Worm (Caenorhabditis elegans): ENCODE results near the gene cyn-17.

cyn-17 gene

ce11 chrV:5831253-5831652 is 31.8 kb downstream of the cyn-17 start:
- TF ChIP-seq ceh-45 (GFP tag; IDR thresholded peaks at IDR 0.05): no peak
- no peak for TF ChIP-seq mec-3 (tag; optimal IDR thresholded peaks at IDR 0.05; ENCODE audit: borderline replicate concordance)
- no peak for TF ChIP-seq T23F11.4 (GFP tag; optimal IDR thresholded peaks at IDR 0.05)
- no peak for TF ChIP-seq odd-2 (tag; optimal IDR thresholded peaks at IDR 0.05)
- no peak for TF ChIP-seq ahr-1 (tag; optimal IDR thresholded peaks at IDR 0.05)
- TF ChIP-seq dmd-4 (tag; optimal IDR thresholded peaks at IDR 0.05; ENCODE audit: borderline replicate concordance): no peak
- TF ChIP-seq ama-1 (optimal IDR thresholded peaks at IDR 0.05): no peak
- TF ChIP-seq ceh-19 (GFP tag; optimal IDR thresholded peaks at IDR 0.05): no peak
- TF ChIP-seq ceh-9 (tag; optimal IDR thresholded peaks at IDR 0.05): no peak
- TF ChIP-seq ceh-22 (tag; optimal IDR thresholded peaks at IDR 0.05): no peak
- no peak for TF ChIP-seq tbx-2 (tag; optimal IDR thresholded peaks at IDR 0.05)
- no peak for TF ChIP-seq unc-3 (GFP tag; conservative IDR thresholded peaks at IDR 0.05)
- no peak for TF ChIP-seq unc-3 (tag; optimal IDR thresholded peaks at IDR 0.05)
- no peak for TF ChIP-seq pag-3 (tag; optimal IDR thresholded peaks at IDR 0.05; ENCODE audit: borderline replicate concordance)

- TF ChIP-seq pag-3 (tag; optimal IDR thresholded peaks at IDR 0.05; ENCODE audit: borderline replicate concordance): no peak
- peak; percentile 51 for TF ChIP-seq ama-1 (optimal IDR thresholded peaks at IDR 0.05)
These were observed 33.3 kb downstream of the cyn-17 start for ce11 chrV:5832799-5833198.

- TF ChIP-seq ceh-24 (tag; optimal IDR thresholded peaks at IDR 0.05) (no peak), madf-2 (tag; optimal IDR thresholded peaks at IDR 0.05) (no peak), K02D7.2 (tag; optimal IDR thresholded peaks at IDR 0.05) (no peak), che-1 (tag; optimal IDR thresholded peaks at IDR 0.05) (no peak), fax-1 (tag; optimal IDR thresholded peaks at IDR 0.05) (no peak), pax-1 (tag; optimal IDR thresholded peaks at IDR 0.05) (no peak), hlh-8 (tag; optimal IDR thresholded peaks at IDR 0.05) (no peak), fkh-6 (tag; optimal IDR thresholded peaks at IDR 0.05) (no peak), C38D4.7 (GFP tag; optimal IDR thresholded peaks at IDR 0.05) (no peak)
These were observed 34.1 kb downstream of the cyn-17 start, which contains the start of gene srh-76 for ce11 chrV:5833531-5833930. srh-76 (plus strand) TSS chrV:5833831.

- TF ChIP-seq sox-2 (GFP tag; IDR thresholded peaks at IDR 0.05) (no peak), ahr-1 (tag; optimal IDR thresholded peaks at IDR 0.05) (no peak), ceh-9 (tag; optimal IDR thresholded peaks at IDR 0.05) (no peak), ceh-48 (tag; optimal IDR thresholded peaks at IDR 0.05) (no peak), ttx-3 (tag; optimal IDR thresholded peaks at IDR 0.05) (no peak), fkh-10 (GFP tag; optimal IDR thresholded peaks at IDR 0.05) (no peak), C08G9.2 (tag; optimal IDR thresholded peaks at IDR 0.05) (no peak), mec-3 (tag; optimal IDR thresholded peaks at IDR 0.05; ENCODE audit: borderline replicate concordance) (no peak), K02D7.2 (tag; optimal IDR thresholded peaks at IDR 0.05) (no peak), rnt-1 (tag; optimal IDR thresholded peaks at IDR 0.05) (no peak), hlh-8 (tag; optimal IDR thresholded peaks at IDR 0.05) (no peak), lim-6 (tag; optimal IDR thresholded peaks at IDR 0.05) (no peak), tbx-2 (tag; optimal IDR thresholded peaks at IDR 0.05) (no peak), che-1 (tag; optimal IDR thresholded peaks at IDR 0.05) (no peak), ceh-19 (GFP tag; optimal IDR thresholded peaks at IDR 0.05) (no peak), fkh-6 (tag; optimal IDR thresholded peaks at IDR 0.05) (no peak), unc-42 (tag; optimal IDR thresholded peaks at IDR 0.05) (no peak), ref-2 (tag; optimal IDR thresholded peaks at IDR 0.05) (no peak)
These were observed 35.9 kb downstream of the cyn-17 start for ce11 chrV:5835397-5835796.

ce11 chrV:5835979-5836615 is 36.6 kb downstream of the cyn-17 start:
- TF ChIP-seq C08G9.2 (tag; optimal IDR thresholded peaks at IDR 0.05) (peak; percentile 1), elt-4 (tag; optimal IDR thresholded peaks at IDR 0.05) (no peak), mec-3 (tag; optimal IDR thresholded peaks at IDR 0.05; ENCODE audit: borderline replicate concordance) (peak; percentile 64), ahr-1 (tag; optimal IDR thresholded peaks at IDR 0.05) (no peak), nfya-1 (tag; optimal IDR thresholded peaks at IDR 0.05) (no peak), madf-2 (tag; optimal IDR thresholded peaks at IDR 0.05) (no peak), ceh-34 (tag; optimal IDR thresholded peaks at IDR 0.05) (peak; percentile 17), sox-2 (GFP tag; IDR thresholded peaks at IDR 0.05) (no peak)

Data from whole organism, late embryonic.